Worm (Caenorhabditis elegans): ENCODE results near the gene cnx-1.

Gene cnx-1

DNA sequence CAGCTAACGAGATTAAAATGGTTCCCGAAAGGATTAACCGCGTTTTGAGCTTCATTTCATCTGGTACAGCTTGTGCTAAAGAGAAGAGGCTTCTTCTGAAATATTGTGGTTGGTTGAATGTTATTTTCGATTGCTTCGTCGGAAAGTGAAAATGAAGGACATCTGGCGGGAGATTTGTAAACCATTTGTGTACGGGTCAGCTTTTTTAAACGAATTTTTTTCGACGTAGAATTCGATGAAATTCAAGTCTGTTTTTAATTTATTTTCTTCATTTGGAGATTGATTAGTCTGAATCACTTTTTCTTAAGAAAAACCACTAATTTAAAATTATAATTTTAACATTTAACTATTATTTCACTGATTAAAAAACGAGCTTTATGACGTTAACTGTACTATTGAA lies 36.7 kb downstream of the cnx-1 start, which contains the start of gene sqv-3:
Gene sqv-3, minus strand, starts transcription at position 101 of the 400 bp plus-strand sequence.
- TF ChIP-seq dsc-1 (tag; optimal IDR thresholded peaks at IDR 0.05) (peak; percentile 39), skn-1 (tag; optimal IDR thresholded peaks at IDR 0.05) (no peak), nhr-76 (tag; optimal IDR thresholded peaks at IDR 0.05) (no peak), irx-1 (tag; optimal IDR thresholded peaks at IDR 0.05) (no peak), lin-35 (GFP tag; optimal IDR thresholded peaks at IDR 0.05) (no peak), efl-1 (optimal IDR thresholded peaks at IDR 0.05) (no peak), efl-1 (GFP tag; optimal IDR thresholded peaks at IDR 0.05 in 1 of 2) (peak in 1 of 2 experiments; percentile 74)

DNA sequence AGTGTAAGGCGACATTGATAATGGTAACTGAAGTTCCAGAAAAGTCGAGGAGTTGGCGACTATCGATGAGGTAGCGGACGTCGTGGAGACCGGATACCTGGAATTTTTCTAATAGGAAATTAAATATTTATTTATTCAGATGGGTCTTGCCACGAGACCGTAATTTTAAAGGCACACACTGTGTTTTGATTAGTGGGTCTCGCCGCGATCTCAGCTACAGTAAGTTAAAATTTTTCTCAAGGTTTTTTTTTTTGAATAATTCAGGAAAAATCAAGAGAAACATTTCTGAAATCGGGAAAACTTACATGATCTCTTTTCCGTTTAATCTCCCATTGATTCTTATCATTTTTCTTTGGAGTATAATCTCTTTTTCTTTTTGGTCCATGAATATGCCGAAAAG lies 37.9 kb downstream of the cnx-1 start:
- TF ChIP-seq lir-3 (tag; optimal IDR thresholded peaks at IDR 0.05; ENCODE audit: poor library complexity) = no peak
- no peak for TF ChIP-seq elt-2 (tag; optimal IDR thresholded peaks at IDR 0.05)
- no peak for TF ChIP-seq rnt-1 (tag; optimal IDR thresholded peaks at IDR 0.05)
- TF ChIP-seq egl-13 (tag; optimal IDR thresholded peaks at IDR 0.05) = no peak
- no peak for TF ChIP-seq zag-1 (tag; optimal IDR thresholded peaks at IDR 0.05)

DNA sequence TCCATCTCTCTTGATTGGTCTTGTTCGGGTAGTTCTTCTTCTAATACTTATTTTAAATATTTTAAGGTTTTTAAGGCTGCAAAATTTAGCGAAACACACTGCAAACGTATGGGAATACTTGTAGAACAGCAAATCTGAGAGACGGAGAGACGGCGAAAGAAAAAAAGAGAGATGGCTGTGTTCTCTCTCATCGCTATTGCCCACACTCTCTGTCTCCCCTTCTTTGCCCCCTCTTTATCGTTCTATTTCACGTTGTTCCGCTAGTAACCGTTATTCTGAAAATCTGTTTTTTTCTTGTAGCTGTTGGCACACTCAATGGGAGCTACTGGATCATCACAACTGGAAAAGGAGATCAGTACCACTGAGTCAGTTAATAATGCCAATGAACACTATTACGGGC lies 40.6 kb downstream of the cnx-1 start, which contains the start of gene usp-46:
Gene usp-46, plus strand, starts transcription at position 301 of the 400 bp plus-strand sequence.
- TF ChIP-seq efl-1 (optimal IDR thresholded peaks at IDR 0.05) (peak in 1 of 2 experiments; percentile 5), efl-1 (GFP tag; optimal IDR thresholded peaks at IDR 0.05 in 1 of 2) (no peak), ceh-82 (tag; optimal IDR thresholded peaks at IDR 0.05) (peak in 1 of 3 experiments; percentile 30), ztf-11 (tag; optimal IDR thresholded peaks at IDR 0.05) (no peak), snu-23 (GFP tag; optimal IDR thresholded peaks at IDR 0.05) (peak; percentile 13), egl-13 (tag; optimal IDR thresholded peaks at IDR 0.05) (no peak), lsy-2 (tag; optimal IDR thresholded peaks at IDR 0.05) (peak in 1 of 2 experiments; percentile 16), Y116A8C.19 (tag; optimal IDR thresholded peaks at IDR 0.05; ENCODE audit: borderline replicate concordance) (no peak), sox-4 (tag; optimal IDR thresholded peaks at IDR 0.05) (no peak), lin-14 (GFP tag; optimal IDR thresholded peaks at IDR 0.05) (peak; percentile 53)

DNA sequence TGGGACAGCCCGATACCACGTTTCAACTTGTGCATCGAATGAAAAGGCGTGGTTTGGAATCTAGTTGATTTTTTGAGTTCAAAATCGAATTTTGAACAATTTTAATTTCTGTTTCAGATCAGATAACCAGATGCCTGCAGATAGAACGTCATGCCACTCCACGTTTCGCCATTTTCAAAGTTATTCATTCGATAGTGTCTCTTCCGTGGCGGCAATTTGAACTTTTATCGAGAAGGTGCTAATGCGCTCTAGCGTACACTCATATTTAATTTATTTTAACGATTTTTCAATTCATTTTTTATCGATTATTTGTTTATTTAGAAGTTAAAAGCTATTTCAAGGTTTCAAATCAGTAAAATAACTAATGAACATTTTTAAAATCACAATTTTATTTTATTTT lies 41.0 kb downstream of the cnx-1 start:
- TF ChIP-seq ceh-63 (GFP tag; optimal IDR thresholded peaks at IDR 0.05) (no peak), efl-1 (optimal IDR thresholded peaks at IDR 0.05) (peak in 1 of 2 experiments; percentile 81), efl-1 (GFP tag; optimal IDR thresholded peaks at IDR 0.05 in 1 of 2) (peak; percentile 73 to 98), elt-2 (tag; optimal IDR thresholded peaks at IDR 0.05) (no peak), ceh-88 (GFP tag; IDR thresholded peaks at IDR 0.05) (no peak), egl-27 (tag; optimal IDR thresholded peaks at IDR 0.05) (no peak), ama-1 (optimal IDR thresholded peaks at IDR 0.05) (no peak), lsy-2 (tag; optimal IDR thresholded peaks at IDR 0.05) (peak in 1 of 2 experiments; percentile 27), sox-4 (tag; optimal IDR thresholded peaks at IDR 0.05) (no peak), pqm-1 (tag; optimal IDR thresholded peaks at IDR 0.05) (no peak), nhr-20 (tag; optimal IDR thresholded peaks at IDR 0.05) (no peak), C04F5.9 (tag; optimal IDR thresholded peaks at IDR 0.05) (no peak), unc-86 (tag; optimal IDR thresholded peaks at IDR 0.05) (no peak), rnt-1 (tag; optimal IDR thresholded peaks at IDR 0.05) (peak; percentile 9), aly-2 (tag; optimal IDR thresholded peaks at IDR 0.05) (no peak), lin-14 (GFP tag; optimal IDR thresholded peaks at IDR 0.05) (no peak), F16B12.6 (tag; optimal IDR thresholded peaks at IDR 0.05) (no peak), lir-3 (tag; optimal IDR thresholded peaks at IDR 0.05; ENCODE audit: poor library complexity) (peak; percentile 5), nhr-71 (tag; optimal IDR thresholded peaks at IDR 0.05) (peak; percentile 10), nhr-237 (tag; optimal IDR thresholded peaks at IDR 0.05) (no peak), lin-13 (GFP tag; optimal IDR thresholded peaks at IDR 0.05) (no peak), egl-13 (tag; optimal IDR thresholded peaks at IDR 0.05) (no peak), fos-1 (tag; optimal IDR thresholded peaks at IDR 0.05) (no peak), lin-39 (tag; optimal IDR thresholded peaks at IDR 0.05) (no peak), nhr-11 (tag; optimal IDR thresholded peaks at IDR 0.05) (no peak), unc-98 (GFP tag; IDR thresholded peaks at IDR 0.05) (no peak), skn-1 (tag; optimal IDR thresholded peaks at IDR 0.05) (no peak), elt-3 (tag; optimal IDR thresholded peaks at IDR 0.05) (no peak), isw-1 (GFP tag; IDR thresholded peaks at IDR 0.05) (no peak), grh-1 (GFP tag; IDR thresholded peaks at IDR 0.05) (no peak), alr-1 (tag; optimal IDR thresholded peaks at IDR 0.05; ENCODE audit: borderline replicate concordance) (no peak), hlh-17 (GFP tag; optimal IDR thresholded peaks at IDR 0.05; ENCODE audit: borderline replicate concordance) (no peak), ceh-90 (tag; optimal IDR thresholded peaks at IDR 0.05) (no peak), zag-1 (tag; optimal IDR thresholded peaks at IDR 0.05) (no peak), nhr-76 (tag; optimal IDR thresholded peaks at IDR 0.05) (no peak), lin-35 (GFP tag; optimal IDR thresholded peaks at IDR 0.05) (peak; percentile 59 to 90), nhr-12 (tag; optimal IDR thresholded peaks at IDR 0.05) (no peak), dsc-1 (tag; optimal IDR thresholded peaks at IDR 0.05) (no peak), dpl-1 (GFP tag; optimal IDR thresholded peaks at IDR 0.05) (peak; percentile 53 to 78 (median 66))

All from whole organism, L1 larva.